Fruit fly (Drosophila melanogaster): ENCODE results near the gene Bx42.

Gene Bx42

DNA sequence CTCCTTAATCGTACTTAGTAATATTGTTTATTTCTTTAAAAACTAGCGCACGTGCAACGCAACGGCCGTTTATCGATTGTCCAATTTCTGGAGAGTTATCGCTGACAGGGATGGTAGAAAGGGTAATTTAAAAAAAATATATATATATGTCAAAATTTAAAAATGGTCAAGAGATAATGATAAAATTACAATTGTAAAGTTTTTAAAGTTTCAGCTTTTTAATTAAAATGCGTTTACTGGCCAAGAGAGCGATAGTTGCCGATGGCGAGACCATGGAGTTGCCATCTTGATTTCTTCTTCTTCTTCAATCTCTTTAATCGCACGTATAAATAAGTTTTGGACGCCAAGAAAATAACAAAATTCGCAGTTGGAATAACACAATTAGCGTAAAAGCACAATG, 25.4 kb downstream of the Bx42 start, which contains the start of the genes CG7246 and HP1b:
TSS of gene CG7246 (minus strand) at position 96 of the 400 bp plus-strand sequence.
TSS of gene HP1b (plus strand) at position 102 of the 400 bp plus-strand sequence.
- TF ChIP-seq Abd-B (GFP tag; optimal IDR thresholded peaks at IDR 0.05) (no peak), fru (GFP tag; optimal IDR thresholded peaks at IDR 0.05) (peak; percentile 76), OdsH (GFP tag; optimal IDR thresholded peaks at IDR 0.05) (peak; percentile 67), h (GFP tag; optimal IDR thresholded peaks at IDR 0.05) (peak; percentile 78), N (GFP tag; optimal IDR thresholded peaks at IDR 0.05) (no peak), woc (GFP tag; optimal IDR thresholded peaks at IDR 0.05) (peak; percentile 57), dsf (GFP tag; optimal IDR thresholded peaks at IDR 0.05; ENCODE audit: borderline replicate concordance) (peak; percentile 28), CrebA (GFP tag; optimal IDR thresholded peaks at IDR 0.05; ENCODE audit: borderline replicate concordance) (no peak), dmrt93B (GFP tag; optimal IDR thresholded peaks at IDR 0.05) (peak; percentile 32), CG9705 (GFP tag; optimal IDR thresholded peaks at IDR 0.05) (peak; percentile 34), psq (GFP tag; optimal IDR thresholded peaks at IDR 0.05) (peak; percentile 60), Rel (GFP tag; optimal IDR thresholded peaks at IDR 0.05) (no peak), Rel (tag; optimal IDR thresholded peaks at IDR 0.05) (peak; percentile 41), br (GFP tag; optimal IDR thresholded peaks at IDR 0.05) (peak; percentile 49), Hr78 (GFP tag; optimal IDR thresholded peaks at IDR 0.05) (no peak), Sp1 (GFP tag; optimal IDR thresholded peaks at IDR 0.05) (peak; percentile 69), sage (GFP tag; optimal IDR thresholded peaks at IDR 0.05) (peak; percentile 70), Jra (GFP tag; optimal IDR thresholded peaks at IDR 0.05) (peak; percentile 6), HLH106 (tag; optimal IDR thresholded peaks at IDR 0.05) (peak; percentile 80), sv (GFP tag; optimal IDR thresholded peaks at IDR 0.05) (peak; percentile 57), Myc (optimal IDR thresholded peaks at IDR 0.05) (no peak), foxo (GFP tag; optimal IDR thresholded peaks at IDR 0.05) (peak in 1 of 2 experiments; percentile 86), ey (GFP tag; optimal IDR thresholded peaks at IDR 0.05) (peak; percentile 52), CG32264 (GFP tag; optimal IDR thresholded peaks at IDR 0.05) (peak; percentile 26), Hnf4 (GFP tag; optimal IDR thresholded peaks at IDR 0.05) (peak; percentile 76), Dif (GFP tag; optimal IDR thresholded peaks at IDR 0.05; ENCODE audit: partially characterized antibody) (no peak), rgr (GFP tag; optimal IDR thresholded peaks at IDR 0.05) (peak; percentile 78)

DNA sequence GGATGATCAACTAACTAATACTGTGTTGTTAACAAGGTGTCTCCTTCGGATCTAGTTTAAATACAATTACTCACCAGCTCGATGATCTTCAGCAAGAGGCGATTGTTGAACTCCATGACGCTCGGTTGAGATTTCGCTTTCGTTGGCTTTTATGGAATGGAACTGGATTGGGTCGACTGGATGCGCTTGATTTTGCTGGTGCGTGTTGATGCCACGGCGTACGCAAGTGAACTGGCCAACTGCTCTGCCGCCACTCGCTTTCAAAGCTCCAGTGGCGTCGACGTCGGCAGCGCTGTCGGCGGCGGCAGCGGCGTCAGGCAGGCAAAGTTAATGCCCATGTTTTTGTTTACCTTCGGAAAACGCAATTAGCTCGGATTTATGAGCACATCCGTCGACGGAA, 28.1 kb downstream of the Bx42 start, which contains the start of gene CG44325:
TSS of gene CG44325 (minus strand) at position 237 of the 400 bp plus-strand sequence.
- TF ChIP-seq Hr83 (GFP tag; optimal IDR thresholded peaks at IDR 0.05; ENCODE audit: poor library complexity, severe bottlenecking) (peak; percentile 56), HLH106 (tag; optimal IDR thresholded peaks at IDR 0.05) (peak; percentile 9), br (GFP tag; optimal IDR thresholded peaks at IDR 0.05) (peak; percentile 29), Dif (GFP tag; optimal IDR thresholded peaks at IDR 0.05; ENCODE audit: partially characterized antibody) (peak; percentile 59), CG9705 (GFP tag; optimal IDR thresholded peaks at IDR 0.05) (no peak), Hr78 (GFP tag; optimal IDR thresholded peaks at IDR 0.05) (no peak), tai (GFP tag; optimal IDR thresholded peaks at IDR 0.05) (no peak), h (GFP tag; optimal IDR thresholded peaks at IDR 0.05) (peak; percentile 52), Jra (GFP tag; optimal IDR thresholded peaks at IDR 0.05) (peak; percentile 23), GATAd (GFP tag; optimal IDR thresholded peaks at IDR 0.05) (no peak), Rel (GFP tag; optimal IDR thresholded peaks at IDR 0.05) (no peak), Rel (tag; optimal IDR thresholded peaks at IDR 0.05) (peak; percentile 42), rgr (GFP tag; optimal IDR thresholded peaks at IDR 0.05) (peak; percentile 40), woc (GFP tag; optimal IDR thresholded peaks at IDR 0.05) (no peak), CrebA (GFP tag; optimal IDR thresholded peaks at IDR 0.05; ENCODE audit: borderline replicate concordance) (no peak), Sp1 (GFP tag; optimal IDR thresholded peaks at IDR 0.05) (peak; percentile 43), Abd-B (GFP tag; optimal IDR thresholded peaks at IDR 0.05) (no peak), fru (GFP tag; optimal IDR thresholded peaks at IDR 0.05) (peak; percentile 39)

DNA sequence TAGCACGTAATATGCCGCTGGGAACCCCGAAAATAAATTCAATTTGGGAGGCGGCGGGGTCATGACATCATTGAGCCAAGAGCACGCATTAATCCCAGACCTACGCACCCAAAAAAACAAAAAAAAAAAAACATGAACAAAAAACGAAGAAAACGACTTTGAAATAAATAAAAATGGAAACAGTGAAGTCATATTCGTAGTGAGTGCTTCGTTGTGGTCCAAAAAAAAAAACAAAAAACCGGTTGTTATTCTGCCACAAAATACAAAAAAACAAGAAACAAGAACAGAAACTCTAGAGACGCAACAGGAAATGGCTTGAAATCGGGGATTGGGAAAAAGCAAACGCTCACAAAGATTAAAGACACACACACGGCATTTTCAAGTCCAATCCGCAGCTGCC, 28.8 kb downstream of the Bx42 start:
- TF ChIP-seq HLH106 (tag; optimal IDR thresholded peaks at IDR 0.05) (no peak), Rel (GFP tag; optimal IDR thresholded peaks at IDR 0.05) (no peak), Rel (tag; optimal IDR thresholded peaks at IDR 0.05) (peak; percentile 69)

DNA sequence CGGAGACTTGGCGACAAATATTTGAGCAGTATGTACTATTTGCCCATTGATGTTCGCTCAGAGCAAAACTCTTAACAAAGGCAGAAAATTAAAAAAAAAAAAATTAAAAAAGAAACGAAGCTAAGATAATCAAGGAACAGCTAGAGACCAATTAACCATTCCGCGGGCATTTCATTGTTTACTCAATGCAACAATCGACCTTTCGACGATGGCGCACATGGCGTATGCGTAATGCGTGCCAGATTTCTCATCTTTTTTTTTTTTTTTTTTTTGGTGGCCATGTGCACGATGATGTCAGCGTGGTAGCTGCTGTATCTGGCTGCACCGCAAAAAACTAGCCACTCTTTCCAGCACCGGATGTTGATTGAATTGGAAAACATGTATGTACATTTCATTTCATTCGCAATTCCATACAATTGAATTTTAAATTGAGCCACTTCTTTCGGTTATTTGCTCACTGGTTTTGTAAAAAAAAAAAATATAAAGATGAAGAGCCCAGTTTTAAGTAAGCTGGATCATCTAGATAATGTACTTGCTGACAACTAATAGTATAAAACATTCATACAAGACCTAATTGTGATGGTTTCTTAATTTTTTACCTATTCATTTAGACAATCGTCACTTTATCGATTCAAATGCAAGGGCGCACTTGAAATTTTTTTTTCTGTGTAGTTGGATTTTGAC, 30.6 kb downstream of the Bx42 start:
- no peak for TF ChIP-seq jim (GFP tag; optimal IDR thresholded peaks at IDR 0.05)
- no peak for TF ChIP-seq sage (GFP tag; optimal IDR thresholded peaks at IDR 0.05)
- no peak for TF ChIP-seq Vsx2 (GFP tag; optimal IDR thresholded peaks at IDR 0.05; ENCODE audit: partially characterized antibody)
- TF ChIP-seq ey (GFP tag; optimal IDR thresholded peaks at IDR 0.05) = peak; percentile 58
- TF ChIP-seq psq (GFP tag; optimal IDR thresholded peaks at IDR 0.05) = peak; percentile 6
- no peak for TF ChIP-seq Dif (GFP tag; optimal IDR thresholded peaks at IDR 0.05; ENCODE audit: partially characterized antibody)
- no peak for TF ChIP-seq brk (GFP tag; optimal IDR thresholded peaks at IDR 0.05)
- TF ChIP-seq dmrt93B (GFP tag; optimal IDR thresholded peaks at IDR 0.05) = peak; percentile 25
- TF ChIP-seq Hr78 (GFP tag; optimal IDR thresholded peaks at IDR 0.05) = no peak
- TF ChIP-seq dsf (GFP tag; optimal IDR thresholded peaks at IDR 0.05; ENCODE audit: borderline replicate concordance) = no peak
- TF ChIP-seq usp (GFP tag; optimal IDR thresholded peaks at IDR 0.05) = no peak
- TF ChIP-seq fru (GFP tag; optimal IDR thresholded peaks at IDR 0.05) = peak; percentile 59
- TF ChIP-seq dl (GFP tag; optimal IDR thresholded peaks at IDR 0.05; ENCODE audit: insufficient read depth in 1 of 2, partially characterized antibody in 2 of 2) = no peak
- TF ChIP-seq CG9705 (GFP tag; optimal IDR thresholded peaks at IDR 0.05) = no peak
- TF ChIP-seq pan (optimal IDR thresholded peaks at IDR 0.05) = no peak
- peak in 1 of 2 experiments; percentile 30 for TF ChIP-seq foxo (GFP tag; optimal IDR thresholded peaks at IDR 0.05)
- no peak for TF ChIP-seq OdsH (GFP tag; optimal IDR thresholded peaks at IDR 0.05)
- no peak for TF ChIP-seq Mio (GFP tag; optimal IDR thresholded peaks at IDR 0.05)
- TF ChIP-seq Dfd (GFP tag; optimal IDR thresholded peaks at IDR 0.05) = no peak
- TF ChIP-seq CG32264 (GFP tag; optimal IDR thresholded peaks at IDR 0.05) = no peak
- no peak for TF ChIP-seq tai (GFP tag; optimal IDR thresholded peaks at IDR 0.05)
- peak; percentile 34 for TF ChIP-seq rgr (GFP tag; optimal IDR thresholded peaks at IDR 0.05)
- peak; percentile 27 for TF ChIP-seq woc (GFP tag; optimal IDR thresholded peaks at IDR 0.05)
- TF ChIP-seq Hnf4 (GFP tag; optimal IDR thresholded peaks at IDR 0.05) = peak; percentile 11
- TF ChIP-seq N (GFP tag; optimal IDR thresholded peaks at IDR 0.05) = no peak
- TF ChIP-seq sv (GFP tag; optimal IDR thresholded peaks at IDR 0.05) = no peak
- TF ChIP-seq CrebA (GFP tag; optimal IDR thresholded peaks at IDR 0.05; ENCODE audit: borderline replicate concordance) = no peak

Data from whole organism, wandering third instar larva.